Fruit fly (Drosophila melanogaster): ENCODE data around the gene CG7166.

The CG7166 gene

dm6 chr3L:21598337-21598736 is 27.1 kb downstream of the CG7166 start (continued):
- TF ChIP-seq tx (GFP tag; optimal IDR thresholded peaks at IDR 0.05) (no peak), Hmx (GFP tag; optimal IDR thresholded peaks at IDR 0.05) (no peak), D (optimal IDR thresholded peaks at IDR 0.05) (no peak), D (GFP tag; optimal IDR thresholded peaks at IDR 0.05) (no peak), CG3163 (GFP tag; optimal IDR thresholded peaks at IDR 0.05) (peak; percentile 98), CG34224 (GFP tag; IDR thresholded peaks at IDR 0.05; ENCODE audit: partially characterized antibody) (peak; percentile 55; the same call in 1 of the 3 replicates), twi (tag; optimal IDR thresholded peaks at IDR 0.05) (peak; percentile 23), dpn (GFP tag; optimal IDR thresholded peaks at IDR 0.05) (no peak), cad (GFP tag; optimal IDR thresholded peaks at IDR 0.05) (no peak), z (GFP tag; IDR thresholded peaks at IDR 0.05) (0 out of 3 replicates have a peak, but pooled peaks have one; percentile 6), grn (GFP tag; optimal IDR thresholded peaks at IDR 0.05) (peak; percentile 7), Nf-YC (tag; optimal IDR thresholded peaks at IDR 0.05) (peak; percentile 97), peb (GFP tag; IDR thresholded peaks at IDR 0.05) (peak; percentile 20; the same call in 1 of the 2 replicates), CG34376 (GFP tag; optimal IDR thresholded peaks at IDR 0.05) (no peak), Nf-YB (GFP tag; optimal IDR thresholded peaks at IDR 0.05) (peak; percentile 96), Nf-YA (GFP tag; IDR thresholded peaks at IDR 0.05) (0 out of 2 replicates have a peak, but pooled peaks have one; percentile 5), pros (GFP tag; optimal IDR thresholded peaks at IDR 0.05) (peak; percentile 9)

dm6 chr3L:21594408-21594807 is 31.0 kb downstream of the CG7166 start:
- TF ChIP-seq Ets65A (GFP tag) (peak; percentile 72), peb (GFP tag; IDR thresholded peaks at IDR 0.05) (no peak), knrl (GFP tag; IDR thresholded peaks at IDR 0.05; ENCODE audit: partially characterized antibody) (0 out of 3 replicates have a peak, but pooled peaks have one; percentile 18), CG11247 (GFP tag; IDR thresholded peaks at IDR 0.05) (0 out of 2 replicates have a peak, but pooled peaks have one; percentile 32), CG34422 (GFP tag; IDR thresholded peaks at IDR 0.05) (0 out of 3 replicates have a peak, but pooled peaks have one; percentile 31), CG18011 (GFP tag; optimal IDR thresholded peaks at IDR 0.05) (no peak), Nf-YA (GFP tag; IDR thresholded peaks at IDR 0.05) (no peak), CG17186 (GFP tag; optimal IDR thresholded peaks at IDR 0.05) (no peak), CG15696 (tag; optimal IDR thresholded peaks at IDR 0.05) (no peak), kay (GFP tag; optimal IDR thresholded peaks at IDR 0.05) (no peak), schlank (tag; optimal IDR thresholded peaks at IDR 0.05) (no peak), Oli (tag; optimal IDR thresholded peaks at IDR 0.05) (no peak), Hr51 (GFP tag; optimal IDR thresholded peaks at IDR 0.05) (no peak), hbn (GFP tag; IDR thresholded peaks at IDR 0.05; ENCODE audit: partially characterized antibody) (no peak), BEAF-32 (GFP tag; optimal IDR thresholded peaks at IDR 0.05) (no peak), zf30C (GFP tag; optimal IDR thresholded peaks at IDR 0.05) (peak; percentile 9), CG12659 (GFP tag; optimal IDR thresholded peaks at IDR 0.05) (no peak), CG33557 (GFP tag; optimal IDR thresholded peaks at IDR 0.05) (no peak), prd (optimal IDR thresholded peaks at IDR 0.05) (no peak), prd (GFP tag; IDR thresholded peaks at IDR 0.05) (peak; percentile 44; the same call in 1 of the 3 replicates), CG8388 (GFP tag; optimal IDR thresholded peaks at IDR 0.05) (no peak), CG8281 (tag; optimal IDR thresholded peaks at IDR 0.05) (no peak), ranshi (GFP tag; IDR thresholded peaks at IDR 0.05) (no peak), lbe (GFP tag; optimal IDR thresholded peaks at IDR 0.05) (no peak), sens (GFP tag) (peak; percentile 74)

Measured in whole organism, embryonic.